Fruit fly (Drosophila melanogaster) whole organism, embryonic: ENCODE results near the gene CG14105.

ENCODE experiments used
- ATbp ChIP-seq: fragments of 200-800 bp; sonication (Bioruptor generic); optimal IDR thresholded peaks from 2 replicates; lab custom pipeline; 2017; ENCODE audit warnings: missing biosample characterization, mild to moderate bottlenecking, missing genetic modification characterization, missing genetic modification reagents
- Blimp-1 ChIP-seq: fragments of 200-800 bp; sonication (Bioruptor generic); optimal IDR thresholded peaks from 3 replicates; lab custom pipeline; 2018; ENCODE audit warnings: missing biosample characterization, missing genetic modification characterization, mild to moderate bottlenecking, moderate library complexity, missing genetic modification reagents
- CG10267 ChIP-seq: fragments of 200-800 bp; sonication (Bioruptor generic); optimal IDR thresholded peaks from 2 replicates; lab custom pipeline; 2018; ENCODE audit warnings: missing biosample characterization, mild to moderate bottlenecking, missing genetic modification characterization, moderate library complexity
- CG10274 ChIP-seq: fragments of 200-800 bp; sonication (Bioruptor generic); optimal IDR thresholded peaks from 3 replicates; lab custom pipeline; 2017; ENCODE audit warnings: missing biosample characterization, mild to moderate bottlenecking, missing genetic modification characterization
- CG10565 ChIP-seq: fragments of 200-800 bp; sonication (Bioruptor generic); optimal IDR thresholded peaks from 3 replicates; lab custom pipeline; 2016; ENCODE audit warnings: missing biosample characterization, mild to moderate bottlenecking, missing genetic modification characterization
- CG10654 ChIP-seq: fragments of 200-800 bp; sonication (Bioruptor generic); optimal IDR thresholded peaks from 2 replicates; lab custom pipeline; 2016; ENCODE audit warnings: missing biosample characterization, missing genetic modification characterization
- CG12155 ChIP-seq: fragments of 200-800 bp; sonication (Bioruptor generic); optimal IDR thresholded peaks from 3 replicates; lab custom pipeline; 2016; ENCODE audit warnings: missing biosample characterization, missing genetic modification characterization
- CG12391 ChIP-seq: fragments of 200-800 bp; sonication (Bioruptor generic); optimal IDR thresholded peaks from 3 replicates; lab custom pipeline; 2018; ENCODE audit warnings: missing biosample characterization, mild to moderate bottlenecking, missing genetic modification characterization, moderate library complexity
- CG17612 ChIP-seq: fragments of 200-800 bp; sonication (Bioruptor generic); IDR thresholded peaks from 2 replicates; pipeline ENCODE4 v1.3.6; 2022; ENCODE audit warnings: missing biosample characterization, missing genetic modification characterization
- CG17912 ChIP-seq: fragments of 200-800 bp; sonication (Bioruptor generic); optimal IDR thresholded peaks from 2 replicates; lab custom pipeline; 2018; ENCODE audit warnings: missing biosample characterization, mild to moderate bottlenecking, missing genetic modification characterization
- CG31441 ChIP-seq: fragments of 200-800 bp; sonication (Bioruptor generic); IDR thresholded peaks from 2 replicates; pipeline ENCODE4 v1.3.6; 2022; ENCODE audit warnings: missing biosample characterization, missing genetic modification characterization
- CG3726 ChIP-seq: fragments of 200-800 bp; sonication (Bioruptor generic); IDR thresholded peaks from 3 replicates; pipeline ENCODE4, ENCODE4 v1.3.6; 2022; ENCODE audit warnings: missing biosample characterization, missing genetic modification characterization
- CG3838 ChIP-seq: fragments of 200-800 bp; sonication (Bioruptor generic); optimal IDR thresholded peaks from 3 replicates; lab custom pipeline; 2016; ENCODE audit warnings: missing biosample characterization, missing genetic modification characterization
- CG4854 ChIP-seq: fragments of 200-800 bp; sonication (Bioruptor generic); optimal IDR thresholded peaks from 2 replicates; lab custom pipeline; 2016; ENCODE audit warnings: missing biosample characterization, missing genetic modification characterization, inconsistent platforms
- CG6175 ChIP-seq: fragments of 200-800 bp; sonication (Bioruptor generic); IDR thresholded peaks from 3 replicates; pipeline ENCODE4 v1.3.6; 2022; ENCODE audit warnings: missing biosample characterization, missing genetic modification characterization
- CG6254 ChIP-seq: fragments of 200-800 bp; sonication (Bioruptor generic); optimal IDR thresholded peaks from 3 replicates; lab custom pipeline; 2017; ENCODE audit warnings: mild to moderate bottlenecking, missing biosample characterization, missing genetic modification reagents, missing genetic modification characterization
- CG8388 ChIP-seq: fragments of 200-800 bp; sonication (Bioruptor generic); optimal IDR thresholded peaks from 2 replicates; lab custom pipeline; 2019; ENCODE audit warnings: missing biosample characterization, mild to moderate bottlenecking, missing genetic modification characterization, moderate library complexity
- CG9437 ChIP-seq: fragments of 200-800 bp; sonication (Bioruptor generic); optimal IDR thresholded peaks from 2 replicates; lab custom pipeline; 2018; ENCODE audit warnings: missing biosample characterization, mild to moderate bottlenecking, missing genetic modification characterization
- CrebB ChIP-seq: fragments of 200-800 bp; sonication (Bioruptor generic); optimal IDR thresholded peaks from 3 replicates; lab custom pipeline; 2018; ENCODE audit warnings: missing biosample characterization, mild to moderate bottlenecking, missing genetic modification characterization
- Doc2 ChIP-seq: fragments of 200-800 bp; sonication (Bioruptor generic); IDR thresholded peaks from 2 replicates; pipeline ENCODE4 v1.3.6; 2022; ENCODE audit warnings: missing biosample characterization, missing genetic modification characterization
- E2f2 ChIP-seq: fragments of 200-800 bp; sonication (Bioruptor generic); IDR thresholded peaks from 2 replicates; pipeline ENCODE4 v1.3.6; 2022; ENCODE audit warnings: missing biosample characterization, missing genetic modification characterization
- Hmr ChIP-seq: fragments of 200-800 bp; sonication (Bioruptor generic); optimal IDR thresholded peaks from 3 replicates; lab custom pipeline; 2017; ENCODE audit warnings: mild to moderate bottlenecking, missing biosample characterization, missing genetic modification reagents, missing genetic modification characterization
- Hr39 ChIP-seq: fragments of >200 bp; optimal IDR thresholded peaks from 2 replicates; lab custom pipeline; 2017
- Hr51 ChIP-seq, 2 experiments: fragments of 200-800 bp; sonication (Bioruptor generic); optimal IDR thresholded peaks; 2 replicates in 1 of 2; 3 replicates in 1 of 2; lab custom pipeline; 2016 to 2018; ENCODE audit warnings: missing biosample characterization in 2 of 2, missing genetic modification characterization in 2 of 2, mild to moderate bottlenecking in 1 of 2, moderate library complexity in 1 of 2
- Hsf ChIP-seq: fragments of 200-800 bp; sonication (Bioruptor generic); optimal IDR thresholded peaks from 3 replicates; lab custom pipeline; 2016; ENCODE audit warnings: missing biosample characterization, missing genetic modification characterization
- Rx ChIP-seq: fragments of 200-800 bp; sonication (Bioruptor generic); IDR thresholded peaks from 2 replicates; pipeline ENCODE4 v1.3.6; 2022; ENCODE audit warnings: missing biosample characterization, missing genetic modification characterization
- Six4 ChIP-seq: fragments of 200-800 bp; sonication (Bioruptor generic); optimal IDR thresholded peaks from 2 replicates; lab custom pipeline; 2016; ENCODE audit warnings: missing biosample characterization, missing genetic modification characterization
- TFAM ChIP-seq: fragments of 200-800 bp; sonication (Bioruptor generic); optimal IDR thresholded peaks from 2 replicates; lab custom pipeline; 2017; ENCODE audit warnings: missing biosample characterization, missing genetic modification characterization, inconsistent platforms
- Trl ChIP-seq, 3 experiments: fragments of >200 bp in 2 of 3; fragments of 200-800 bp in 1 of 3; sonication (Bioruptor generic) in 1 of 3; optimal IDR thresholded peaks; 2 replicates in 1 of 3; 3 replicates in 2 of 3; lab custom pipeline; 2016 to 2017; ENCODE audit warnings: missing biosample characterization in 1 of 3, missing genetic modification characterization in 1 of 3
- YL-1 ChIP-seq: fragments of 200-800 bp; sonication (Bioruptor generic); optimal IDR thresholded peaks from 3 replicates; lab custom pipeline; 2017; ENCODE audit warnings: missing biosample characterization, mild to moderate bottlenecking, missing genetic modification characterization
- ac ChIP-seq: fragments of 200-800 bp; sonication (Bioruptor generic); optimal IDR thresholded peaks from 3 replicates; lab custom pipeline; 2017; ENCODE audit warnings: missing biosample characterization, mild to moderate bottlenecking, missing genetic modification characterization
- ase ChIP-seq: fragments of 200-800 bp; sonication (Bioruptor generic); IDR thresholded peaks from 3 replicates; pipeline ENCODE4 v1.3.6; 2022; ENCODE audit warnings: missing biosample characterization, missing genetic modification characterization
- bab2 ChIP-seq: fragments of 200-800 bp; sonication (Bioruptor generic); optimal IDR thresholded peaks from 2 replicates; lab custom pipeline; 2016; ENCODE audit warnings: missing biosample characterization, missing genetic modification characterization
- corto ChIP-seq: fragments of 200-800 bp; sonication (Bioruptor generic); optimal IDR thresholded peaks from 2 replicates; lab custom pipeline; 2016; ENCODE audit warnings: missing biosample characterization, mild to moderate bottlenecking, missing genetic modification characterization, moderate library complexity
- danr ChIP-seq: fragments of 200-800 bp; sonication (Bioruptor generic); IDR thresholded peaks from 2 replicates; pipeline ENCODE4 v1.3.6; 2022; ENCODE audit warnings: missing biosample characterization, missing genetic modification characterization
- disco-r ChIP-seq: fragments of 200-800 bp; sonication (Bioruptor generic); optimal IDR thresholded peaks from 2 replicates; lab custom pipeline; 2016; ENCODE audit warnings: missing biosample characterization, missing genetic modification characterization
- dpn ChIP-seq, 2 experiments: fragments of 200-800 bp; sonication (Bioruptor generic); optimal IDR thresholded peaks; 3 replicates each; lab custom pipeline; 2016; ENCODE audit warnings: missing biosample characterization in 2 of 2, missing genetic modification characterization in 2 of 2
- exex ChIP-seq: fragments of 200-800 bp; sonication (Bioruptor generic); optimal IDR thresholded peaks from 4 replicates; lab custom pipeline; 2018; ENCODE audit warnings: missing biosample characterization, mild to moderate bottlenecking, missing genetic modification characterization, moderate library complexity
- fru ChIP-seq: fragments of >200 bp; optimal IDR thresholded peaks from 2 replicates; lab custom pipeline; 2017
- gro ChIP-seq: fragments of 200-800 bp; sonication (Bioruptor generic); optimal IDR thresholded peaks from 2 replicates; lab custom pipeline; 2016; ENCODE audit warnings: missing biosample characterization, missing genetic modification characterization
- hb ChIP-seq: fragments of 200-800 bp; sonication (Bioruptor generic); IDR thresholded peaks from 3 replicates; pipeline ENCODE4 v1.3.6; 2022; ENCODE audit warnings: missing biosample characterization, missing genetic modification characterization; ENCODE audit not compliant: partially characterized antibody
- insv ChIP-seq, 2 experiments: fragments of 200-800 bp; sonication (Bioruptor generic); optimal IDR thresholded peaks; 3 replicates each; lab custom pipeline; 2016 to 2018; ENCODE audit warnings: missing biosample characterization in 2 of 2, missing genetic modification characterization in 2 of 2
- kay ChIP-seq: fragments of 200-800 bp; sonication (Bioruptor generic); optimal IDR thresholded peaks from 2 replicates; lab custom pipeline; 2016; ENCODE audit warnings: missing biosample characterization, missing genetic modification characterization
- ken ChIP-seq: fragments of 200-800 bp; sonication (Bioruptor generic); IDR thresholded peaks from 3 replicates; pipeline ENCODE4 v1.3.6; 2022; ENCODE audit warnings: missing biosample characterization, missing genetic modification characterization
- klu ChIP-seq: fragments of 200-800 bp; sonication (Bioruptor generic); IDR thresholded peaks from 2 replicates; pipeline ENCODE4 v1.3.6; 2022; ENCODE audit warnings: missing biosample characterization, missing genetic modification characterization
- knrl ChIP-seq: fragments of 200-800 bp; sonication (Bioruptor generic); IDR thresholded peaks from 3 replicates; pipeline ENCODE4 v1.3.6; 2022; ENCODE audit warnings: missing biosample characterization, missing genetic modification characterization; ENCODE audit not compliant: partially characterized antibody
- pho ChIP-seq: fragments of 200-800 bp; sonication (Bioruptor generic); optimal IDR thresholded peaks from 2 replicates; lab custom pipeline; 2016; ENCODE audit warnings: missing biosample characterization, missing genetic modification characterization
- pum ChIP-seq: fragments of 200-800 bp; sonication (Bioruptor generic); optimal IDR thresholded peaks from 2 replicates; lab custom pipeline; 2016; ENCODE audit warnings: missing biosample characterization, missing genetic modification characterization
- slbo ChIP-seq: fragments of 200-800 bp; sonication (Bioruptor generic); IDR thresholded peaks from 2 replicates; pipeline ENCODE4 v1.3.6; 2022; ENCODE audit warnings: missing biosample characterization, missing genetic modification characterization
- tll ChIP-seq, 2 experiments: fragments of 200-800 bp in 1 of 2; fragments of >200 bp in 1 of 2; sonication (Bioruptor generic) in 1 of 2; optimal IDR thresholded peaks; 2 replicates each; lab custom pipeline; 2017 to 2019; ENCODE audit warnings: missing biosample characterization in 2 of 2, missing genetic modification characterization in 2 of 2, mild to moderate bottlenecking in 1 of 2, moderate library complexity in 1 of 2
- trem ChIP-seq: fragments of 200-800 bp; optimal IDR thresholded peaks from 3 replicates; lab custom pipeline; 2019; ENCODE audit warnings: missing biosample characterization, mild to moderate bottlenecking, missing genetic modification characterization, moderate library complexity
- z ChIP-seq: fragments of 200-800 bp; sonication (Bioruptor generic); IDR thresholded peaks from 3 replicates; pipeline ENCODE4 v1.3.6; 2022; ENCODE audit warnings: missing biosample characterization, missing genetic modification characterization

Gene CG14105

dm6 chr3L:13389834-13390233 is 36.6 kb downstream of the CG14105 start, which contains the start of gene Poc1 (continued):
- TF ChIP-seq ATbp (GFP tag; lab: Kevin White, UChicago) (no peak), CrebB (tag; lab: Kevin White, UChicago) (no peak), z (GFP tag; lab: Robert Waterston, UW) (no peak), pum (no peak), CG3726 (GFP tag; lab: Robert Waterston, UW) (no peak), Six4 (GFP tag; lab: Kevin White, UChicago) (no peak), danr (GFP tag; lab: Robert Waterston, UW) (no peak), CG3838 (GFP tag; lab: Kevin White, UChicago) (no peak), CG10267 (tag; lab: Kevin White, UChicago) (peak; percentile 62), gro (GFP tag; lab: Kevin White, UChicago) (no peak), trem (tag; lab: Kevin White, UChicago) (peak; percentile 59), insv (GFP tag; optimal IDR thresholded peaks at IDR 0.05; lab: Kevin White, UChicago) (peak in 1 of 2 experiments; percentile 41), Hr51 (GFP tag; optimal IDR thresholded peaks at IDR 0.05; lab: Kevin White, UChicago) (no peak), CG10274 (GFP tag; lab: Kevin White, UChicago) (no peak), disco-r (GFP tag; lab: Kevin White, UChicago) (no peak), corto (GFP tag; lab: Kevin White, UChicago) (no peak), CG10565 (GFP tag; lab: Kevin White, UChicago) (no peak), CG31441 (GFP tag; lab: Robert Waterston, UW) (no peak), kay (GFP tag; lab: Kevin White, UChicago) (no peak), CG8388 (GFP tag; lab: Kevin White, UChicago) (no peak), YL-1 (GFP tag; lab: Kevin White, UChicago) (no peak), Trl (optimal IDR thresholded peaks at IDR 0.05; lab: Kevin White, UChicago) (no peak), Trl (GFP tag; optimal IDR thresholded peaks at IDR 0.05; lab: Kevin White, UChicago) (no peak), CG17912 (GFP tag; lab: Kevin White, UChicago) (no peak), Hmr (peak; percentile 24), Rx (GFP tag; lab: Robert Waterston, UW) (no peak), CG9437 (GFP tag; lab: Kevin White, UChicago) (no peak), bab2 (GFP tag; lab: Kevin White, UChicago) (no peak), ken (GFP tag; lab: Robert Waterston, UW) (no peak), CG17612 (GFP tag; lab: Robert Waterston, UW) (no peak), CG6175 (GFP tag; lab: Robert Waterston, UW) (no peak), Hr39 (lab: Kevin White, UChicago) (no peak), pho (GFP tag; lab: Kevin White, UChicago) (no peak), slbo (GFP tag; lab: Robert Waterston, UW) (no peak), klu (GFP tag; lab: Robert Waterston, UW) (no peak), CG12391 (no peak), CG10654 (no peak), CG6254 (GFP tag; lab: Kevin White, UChicago) (no peak), ase (GFP tag; lab: Robert Waterston, UW) (no peak), hb (peak; percentile 35; the same call in 1 of the 3 replicates), dpn (GFP tag; optimal IDR thresholded peaks at IDR 0.05; lab: Kevin White, UChicago) (no peak), knrl (GFP tag; lab: Robert Waterston, UW) (no peak), exex (no peak), CG12155 (GFP tag; lab: Kevin White, UChicago) (no peak), Hsf (GFP tag; lab: Kevin White, UChicago) (no peak), E2f2 (GFP tag; lab: Robert Waterston, UW) (peak; percentile 98), Blimp-1 (GFP tag; lab: Kevin White, UChicago) (no peak), Doc2 (no peak), tll (GFP tag; optimal IDR thresholded peaks at IDR 0.05; lab: Kevin White, UChicago) (no peak), CG4854 (GFP tag; lab: Kevin White, UChicago) (no peak), fru (lab: Kevin White, UChicago) (no peak), TFAM (GFP tag; lab: Kevin White, UChicago) (no peak), ac (GFP tag; lab: Kevin White, UChicago) (no peak)
